Fruit fly (Drosophila melanogaster): ENCODE results near the gene CG14453.

Gene CG14453

DNA sequence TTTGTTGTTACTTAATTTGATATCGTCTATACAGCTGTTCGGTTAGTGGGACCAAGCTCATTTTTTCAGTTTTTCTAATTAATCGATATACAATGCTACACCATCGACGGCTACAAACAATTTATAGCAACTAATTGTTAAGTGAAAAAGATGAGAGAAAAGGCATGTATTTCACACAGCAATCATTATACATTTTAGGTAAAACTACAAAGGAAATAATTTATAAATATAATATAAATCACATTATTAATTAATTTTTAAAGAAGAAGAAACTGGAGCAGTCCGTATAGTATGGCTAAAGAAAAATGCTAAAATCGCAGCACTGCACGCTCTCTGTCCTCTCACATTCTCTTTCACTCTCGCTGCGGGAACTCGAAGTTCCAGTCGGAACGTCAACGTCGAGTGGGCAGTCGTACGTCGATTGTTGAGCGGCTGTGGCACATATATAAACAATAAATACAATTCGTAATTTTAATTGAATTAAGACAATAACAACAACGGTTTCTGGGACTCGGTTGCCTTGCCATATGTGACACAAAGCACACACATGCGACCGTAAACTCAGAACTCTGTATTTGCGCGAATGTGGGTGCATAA is 34.0 kb downstream of the CG14453 start, which contains the start of the genes CG14450 and CG11367 (continued):
- TF ChIP-seq CG34422 (GFP tag; IDR thresholded peaks at IDR 0.05), result no peak
- TF ChIP-seq prd (optimal IDR thresholded peaks at IDR 0.05), result no peak
- TF ChIP-seq prd (GFP tag; IDR thresholded peaks at IDR 0.05), result 0 out of 3 replicates have a peak, but pooled peaks have one; percentile 10
- no peak for TF ChIP-seq ham (GFP tag; IDR thresholded peaks at IDR 0.05)
- TF ChIP-seq MBD-R2 (GFP tag; IDR thresholded peaks at IDR 0.05), result 0 out of 2 replicates have a peak, but pooled peaks have one; percentile 36
- TF ChIP-seq CG5180 (GFP tag; optimal IDR thresholded peaks at IDR 0.05), result no peak
- peak; percentile 34 for TF ChIP-seq CG15601 (tag; optimal IDR thresholded peaks at IDR 0.05)
- TF ChIP-seq ac (GFP tag; optimal IDR thresholded peaks at IDR 0.05), result no peak
- no peak for TF ChIP-seq fd3F (GFP tag; optimal IDR thresholded peaks at IDR 0.05)
- TF ChIP-seq mld (GFP tag; IDR thresholded peaks at IDR 0.05; ENCODE audit: partially characterized antibody), result no peak
- no peak for TF ChIP-seq CG30431 (GFP tag; optimal IDR thresholded peaks at IDR 0.05)
- no peak for TF ChIP-seq Usf (GFP tag; optimal IDR thresholded peaks at IDR 0.05)
- no peak for TF ChIP-seq CG4404 (GFP tag; IDR thresholded peaks at IDR 0.05)
- peak; percentile 62 for TF ChIP-seq HLH4C (GFP tag; IDR thresholded peaks at IDR 0.05; ENCODE audit: partially characterized antibody)
- TF ChIP-seq al (GFP tag; IDR thresholded peaks at IDR 0.05), result no peak
- no peak for TF ChIP-seq psq (GFP tag; optimal IDR thresholded peaks at IDR 0.05)
- TF ChIP-seq CG2712 (tag; optimal IDR thresholded peaks at IDR 0.05), result peak; percentile 59
- no peak for TF ChIP-seq Fer2 (tag; optimal IDR thresholded peaks at IDR 0.05)
- no peak for TF ChIP-seq bbx (GFP tag; IDR thresholded peaks at IDR 0.05; ENCODE audit: partially characterized antibody)
- TF ChIP-seq cas (GFP tag; IDR thresholded peaks at IDR 0.05), result no peak
- peak; percentile 30 for TF ChIP-seq sd (tag; optimal IDR thresholded peaks at IDR 0.05)
- no peak for TF ChIP-seq Oaz (GFP tag; IDR thresholded peaks at IDR 0.05)
- TF ChIP-seq kah (GFP tag; optimal IDR thresholded peaks at IDR 0.05), result no peak
- peak; percentile 31 for TF ChIP-seq MTF-1 (GFP tag; optimal IDR thresholded peaks at IDR 0.05; ENCODE audit: borderline replicate concordance)
- no peak for TF ChIP-seq cg (GFP tag; optimal IDR thresholded peaks at IDR 0.05)
- TF ChIP-seq PHDP (tag; optimal IDR thresholded peaks at IDR 0.05), result peak; percentile 36
- peak; percentile 61 for TF ChIP-seq Dref (GFP tag; IDR thresholded peaks at IDR 0.05)
- no peak for TF ChIP-seq chm (GFP tag; IDR thresholded peaks at IDR 0.05)
- no peak for TF ChIP-seq CG10979 (tag; optimal IDR thresholded peaks at IDR 0.05)
- no peak for TF ChIP-seq CG16779 (GFP tag; IDR thresholded peaks at IDR 0.05)
- peak; percentile 18 for TF ChIP-seq CG17359 (tag; optimal IDR thresholded peaks at IDR 0.05)
- peak; percentile 81 for TF ChIP-seq trem (tag; optimal IDR thresholded peaks at IDR 0.05)
- no peak for TF ChIP-seq CG3281 (GFP tag; optimal IDR thresholded peaks at IDR 0.05)
- TF ChIP-seq nerfin-1 (tag; optimal IDR thresholded peaks at IDR 0.05), result peak; percentile 35
- TF ChIP-seq CrebB (tag; optimal IDR thresholded peaks at IDR 0.05), result no peak
- TF ChIP-seq hth (optimal IDR thresholded peaks at IDR 0.05), result no peak
- no peak for TF ChIP-seq ab (GFP tag; optimal IDR thresholded peaks at IDR 0.05)
- peak; percentile 20 for TF ChIP-seq CG13296 (GFP tag; optimal IDR thresholded peaks at IDR 0.05)
- TF ChIP-seq HmgZ (tag; optimal IDR thresholded peaks at IDR 0.05), result peak; percentile 12
- TF ChIP-seq NfI (GFP tag; optimal IDR thresholded peaks at IDR 0.05), result peak; percentile 5
- peak; percentile 93 for TF ChIP-seq row (GFP tag; IDR thresholded peaks at IDR 0.05)
- no peak for TF ChIP-seq wdn (GFP tag; IDR thresholded peaks at IDR 0.05)
- peak; percentile 84 for TF ChIP-seq CG15514 (GFP tag; optimal IDR thresholded peaks at IDR 0.05)
- peak; percentile 31 for TF ChIP-seq Hr3 (GFP tag; optimal IDR thresholded peaks at IDR 0.05)
- no peak for TF ChIP-seq hb (GFP tag; IDR thresholded peaks at IDR 0.05; ENCODE audit: partially characterized antibody)
- no peak for TF ChIP-seq Aef1 (GFP tag; IDR thresholded peaks at IDR 0.05)
- TF ChIP-seq CG10431 (GFP tag; optimal IDR thresholded peaks at IDR 0.05), result peak; percentile 15
- no peak for TF ChIP-seq CkIIα-i1 (GFP tag; IDR thresholded peaks at IDR 0.05)
- peak; percentile 75 for TF ChIP-seq CG2116 (GFP tag; optimal IDR thresholded peaks at IDR 0.05)
- peak; percentile 81 for TF ChIP-seq Med (GFP tag)
- no peak for TF ChIP-seq CG9609 (GFP tag; optimal IDR thresholded peaks at IDR 0.05)

All from whole organism, embryonic.